Fruit fly (Drosophila melanogaster) Kc167 (cell line): ENCODE results near the gene CG9147.

Source experiments
- Myc ChIP-seq: fragments of >200 bp; optimal IDR thresholded peaks from 2 replicates; lab custom pipeline; 2017; ENCODE audit warnings: missing external identifiers
- Sin3A ChIP-seq: fragments of >200 bp; optimal IDR thresholded peaks from 2 replicates; lab custom pipeline; 2018; ENCODE audit warnings: missing external identifiers
- h ChIP-seq: fragments of >200 bp; optimal IDR thresholded peaks from 3 replicates; lab custom pipeline; 2018; ENCODE audit warnings: missing external identifiers
- insv ChIP-seq: fragments of >200 bp; optimal IDR thresholded peaks from 3 replicates; lab custom pipeline; 2018; ENCODE audit warnings: missing external identifiers
- psq ChIP-seq: fragments of >200 bp; optimal IDR thresholded peaks from 2 replicates; lab custom pipeline; 2017; ENCODE audit warnings: missing external identifiers
- ttk ChIP-seq: sonication (Bioruptor generic); optimal IDR thresholded peaks from 2 replicates; lab custom pipeline; 2017; ENCODE audit warnings: missing external identifiers

DNA sequence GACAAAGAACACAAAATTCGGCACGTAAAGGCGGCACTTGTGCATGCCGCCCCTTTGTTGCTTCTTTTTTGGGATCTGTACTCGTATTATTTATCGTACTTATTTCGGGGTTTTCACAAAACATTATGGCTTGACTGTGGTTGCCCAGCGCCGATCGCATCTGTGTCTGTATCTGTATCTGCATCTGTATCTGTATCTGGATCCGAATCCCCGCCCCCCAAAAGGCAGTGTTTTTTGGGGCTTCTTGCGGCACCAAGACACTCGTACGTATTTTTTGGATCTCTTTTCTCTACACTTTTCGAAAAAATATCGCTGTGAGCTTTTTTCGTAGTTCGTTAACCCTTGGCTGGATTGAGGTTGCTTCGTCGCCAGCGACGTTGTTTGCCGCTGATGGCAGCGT is 21.9 kb downstream of the CG9147 start:
- no peak for TF ChIP-seq psq (lab: Kevin White, UChicago)
- TF ChIP-seq Sin3A (lab: Kevin White, UChicago) = no peak
- no peak for TF ChIP-seq ttk (lab: Kevin White, UChicago)
- TF ChIP-seq h = no peak
- TF ChIP-seq insv (lab: Kevin White, UChicago) = no peak
- no peak for TF ChIP-seq Myc (lab: Kevin White, UChicago)
